Worm (Caenorhabditis elegans): ENCODE measurements around the gene F26F2.10.

DNA sequence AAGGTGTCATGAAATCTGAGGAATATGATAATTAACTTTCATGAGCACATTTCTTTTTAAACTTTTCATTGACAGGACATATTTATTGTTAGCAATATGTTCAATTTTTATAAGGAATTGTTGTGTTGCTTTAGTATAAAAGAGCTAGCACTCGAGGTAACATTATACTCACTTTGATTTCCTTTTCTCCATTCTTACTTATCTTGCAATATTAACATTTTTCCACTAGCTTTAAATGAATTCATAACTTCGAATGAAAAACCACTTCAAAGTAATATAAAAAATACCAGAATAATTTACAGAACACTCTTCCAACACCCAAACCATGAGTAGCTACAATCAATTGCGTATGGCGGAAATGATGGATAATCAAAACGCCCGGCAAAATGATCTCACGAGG lies 21.3 kb downstream of the F26F2.10 start, which contains the start of gene F26F2.5:
- TF ChIP-seq him-1 (tag; optimal IDR thresholded peaks at IDR 0.05) (no peak), dao-5 (tag; optimal IDR thresholded peaks at IDR 0.05) (no peak)

Data from whole organism, L4/young adult.